Fruit fly (Drosophila melanogaster): ENCODE results near the gene CG10163.

Gene CG10163

DNA sequence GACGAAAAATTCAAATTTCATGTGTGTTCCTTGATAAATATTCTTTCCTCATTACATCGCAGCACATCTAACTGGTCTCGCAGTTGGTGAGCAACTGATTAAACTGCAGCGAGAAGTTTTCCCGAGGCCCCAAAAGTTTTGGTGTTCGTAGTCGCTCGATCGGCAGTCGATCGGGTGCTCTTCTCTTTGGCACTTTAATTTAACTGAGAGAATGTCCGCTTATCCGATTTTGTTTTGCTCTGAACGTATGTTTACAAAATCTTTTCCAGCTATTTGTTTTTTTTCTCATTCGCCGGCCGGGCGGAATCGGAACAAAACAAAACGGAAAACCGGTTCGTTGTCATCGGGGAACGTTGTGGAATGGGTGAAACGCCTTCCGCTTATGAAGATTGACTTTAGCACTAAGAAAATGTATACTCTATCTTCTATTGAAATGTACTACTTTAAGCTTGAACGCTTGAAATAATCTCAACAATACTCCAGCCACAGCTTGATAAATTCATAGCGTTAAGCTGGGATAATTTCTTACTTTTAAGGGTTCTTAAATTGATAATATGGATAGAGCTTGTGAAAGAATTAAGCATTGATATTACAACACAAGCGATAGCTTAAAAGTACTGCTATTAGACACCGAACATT, 39.9 kb downstream of the CG10163 start (continued):
- TF ChIP-seq otp (GFP tag; IDR thresholded peaks at IDR 0.05) (peak; percentile 13; the same call in 1 of the 3 replicates), CG5245 (GFP tag; optimal IDR thresholded peaks at IDR 0.05) (no peak), CG7928 (GFP tag; optimal IDR thresholded peaks at IDR 0.05) (no peak), lbe (GFP tag; optimal IDR thresholded peaks at IDR 0.05) (peak; percentile 44), Side (GFP tag; optimal IDR thresholded peaks at IDR 0.05) (no peak), Spps (tag; optimal IDR thresholded peaks at IDR 0.05) (no peak), gsb (GFP tag; IDR thresholded peaks at IDR 0.05) (no peak), slp2 (GFP tag; optimal IDR thresholded peaks at IDR 0.05) (no peak), CG2129 (GFP tag; IDR thresholded peaks at IDR 0.05; ENCODE audit: partially characterized antibody) (no peak), CG4282 (GFP tag; optimal IDR thresholded peaks at IDR 0.05) (no peak), CG18262 (tag; optimal IDR thresholded peaks at IDR 0.05) (no peak)

DNA sequence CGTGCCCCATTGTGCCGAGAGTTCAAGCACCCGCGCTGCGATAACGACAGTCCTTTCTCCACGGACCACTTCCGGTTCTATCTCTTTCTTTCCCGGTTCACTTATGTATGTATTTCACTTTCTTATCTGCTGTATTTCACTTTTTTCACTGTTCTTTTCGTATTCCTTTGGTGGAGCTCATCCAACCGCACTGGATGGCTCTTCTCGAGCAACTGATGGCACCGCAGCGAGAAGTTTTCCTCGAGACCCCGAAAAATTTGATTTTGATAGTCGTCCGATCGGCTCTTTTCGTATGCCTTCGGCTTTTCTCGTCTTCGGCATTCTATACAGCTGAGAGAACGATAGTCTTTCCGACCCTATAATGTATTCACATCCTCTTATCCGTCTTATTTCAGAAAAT, 40.8 kb downstream of the CG10163 start, which contains the start of gene LanA:
Gene LanA, minus strand, starts transcription at position 217 of the 400 bp plus-strand sequence.
- no peak for TF ChIP-seq CG11723 (GFP tag; optimal IDR thresholded peaks at IDR 0.05)
- no peak for TF ChIP-seq Sox100B (GFP tag; optimal IDR thresholded peaks at IDR 0.05)
- no peak for TF ChIP-seq Dbx (GFP tag; IDR thresholded peaks at IDR 0.05)
- no peak for TF ChIP-seq CG15011 (GFP tag; optimal IDR thresholded peaks at IDR 0.05)
- peak; percentile 19 for TF ChIP-seq sd (tag; optimal IDR thresholded peaks at IDR 0.05)
- TF ChIP-seq gce (GFP tag; IDR thresholded peaks at IDR 0.05), result 0 out of 3 replicates have a peak, but pooled peaks have one; percentile 46
- TF ChIP-seq al (GFP tag; IDR thresholded peaks at IDR 0.05), result no peak; the same call in 1 of the 2 replicates
- peak; percentile 23; the same call in 1 of the 2 replicates for TF ChIP-seq amos (GFP tag; IDR thresholded peaks at IDR 0.05; ENCODE audit: partially characterized antibody)
- TF ChIP-seq sna (GFP tag; IDR thresholded peaks at IDR 0.05; ENCODE audit: partially characterized antibody), result no peak
- TF ChIP-seq Ptx1 (GFP tag; IDR thresholded peaks at IDR 0.05), result no peak
- no peak for TF ChIP-seq hbn (GFP tag; IDR thresholded peaks at IDR 0.05; ENCODE audit: partially characterized antibody)
- no peak for TF ChIP-seq tup (GFP tag; optimal IDR thresholded peaks at IDR 0.05)
- no peak for TF ChIP-seq Spps (tag; optimal IDR thresholded peaks at IDR 0.05)
- no peak for TF ChIP-seq emc (GFP tag; optimal IDR thresholded peaks at IDR 0.05)
- no peak for TF ChIP-seq fu2 (GFP tag; optimal IDR thresholded peaks at IDR 0.05)
- no peak for TF ChIP-seq CG10462 (GFP tag; optimal IDR thresholded peaks at IDR 0.05)
- no peak for TF ChIP-seq CG4854 (GFP tag; optimal IDR thresholded peaks at IDR 0.05)
- no peak for TF ChIP-seq CG7987 (GFP tag; optimal IDR thresholded peaks at IDR 0.05)
- no peak for TF ChIP-seq CG12659 (GFP tag; optimal IDR thresholded peaks at IDR 0.05)
- no peak for TF ChIP-seq CrebB (tag; optimal IDR thresholded peaks at IDR 0.05)
- no peak for TF ChIP-seq abd-A (tag; optimal IDR thresholded peaks at IDR 0.05)
- no peak for TF ChIP-seq CG13296 (GFP tag; optimal IDR thresholded peaks at IDR 0.05)
- no peak for TF ChIP-seq CG2120 (GFP tag; optimal IDR thresholded peaks at IDR 0.05)
- TF ChIP-seq pum (GFP tag; optimal IDR thresholded peaks at IDR 0.05), result no peak
- no peak for TF ChIP-seq dysf (GFP tag; IDR thresholded peaks at IDR 0.05)
- no peak for TF ChIP-seq E2f2 (GFP tag; IDR thresholded peaks at IDR 0.05)
- no peak for TF ChIP-seq peb (GFP tag; IDR thresholded peaks at IDR 0.05)
- TF ChIP-seq Sin3A (optimal IDR thresholded peaks at IDR 0.05), result no peak
- TF ChIP-seq Dad (GFP tag; optimal IDR thresholded peaks at IDR 0.05), result no peak
- no peak for TF ChIP-seq crc (GFP tag; optimal IDR thresholded peaks at IDR 0.05)
- TF ChIP-seq CG8388 (GFP tag; optimal IDR thresholded peaks at IDR 0.05), result no peak
- no peak for TF ChIP-seq CG3407 (GFP tag; optimal IDR thresholded peaks at IDR 0.05)
- no peak for TF ChIP-seq CG42726 (GFP tag; IDR thresholded peaks at IDR 0.05; ENCODE audit: partially characterized antibody)
- TF ChIP-seq seq (GFP tag; IDR thresholded peaks at IDR 0.05), result no peak
- no peak for TF ChIP-seq scrt (GFP tag; optimal IDR thresholded peaks at IDR 0.05)
- TF ChIP-seq chm (GFP tag; IDR thresholded peaks at IDR 0.05), result peak; percentile 82
- peak; percentile 32 for TF ChIP-seq CG1603 (tag; optimal IDR thresholded peaks at IDR 0.05)
- TF ChIP-seq zfh1 (GFP tag; IDR thresholded peaks at IDR 0.05), result no peak
- no peak for TF ChIP-seq CG6813 (GFP tag; optimal IDR thresholded peaks at IDR 0.05)
- no peak for TF ChIP-seq CG9876 (GFP tag; optimal IDR thresholded peaks at IDR 0.05)
